Fruit fly (Drosophila melanogaster): Measurements from ENCODE around the gene CG3916.

DNA sequence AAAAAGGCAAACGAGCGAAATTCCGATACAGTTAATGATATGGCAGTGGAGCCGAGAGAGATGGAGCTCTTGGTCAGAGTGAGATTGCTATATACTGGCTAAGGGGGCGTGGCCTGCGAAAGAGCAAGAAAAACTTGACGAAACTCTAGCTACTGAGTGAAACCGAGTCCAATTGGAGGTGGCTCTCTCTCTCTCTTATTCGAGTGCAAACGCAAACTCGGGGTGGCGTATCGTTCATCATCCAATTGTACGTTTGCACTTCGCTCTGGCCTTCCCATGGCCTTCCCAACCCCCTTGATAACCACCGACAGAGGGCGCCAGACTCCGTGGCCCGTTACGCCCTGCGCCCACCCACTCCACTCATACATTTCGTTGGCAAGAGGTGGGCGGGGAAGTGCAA, 49.8 kb downstream of the CG3916 start:
- TF ChIP-seq cnc (optimal IDR thresholded peaks at IDR 0.05): no peak
- peak; percentile 64 for TF ChIP-seq pad (GFP tag; optimal IDR thresholded peaks at IDR 0.05)

Data from whole organism, adult.